Fruit fly (Drosophila melanogaster) whole organism, wandering third instar larva: Measurements from ENCODE around the gene Agpat3.

Experiments used
- Abd-B ChIP-seq: fragments of >200 bp; optimal IDR thresholded peaks from 2 replicates; lab custom pipeline; 2017; ENCODE audit warnings: missing biosample characterization, missing genetic modification characterization
- CG32264 ChIP-seq: fragments of 200-800 bp; sonication (Bioruptor generic); optimal IDR thresholded peaks from 2 replicates; lab custom pipeline; 2016; ENCODE audit warnings: missing biosample characterization, missing genetic modification characterization
- CG9705 ChIP-seq: fragments of 200-800 bp; sonication (Bioruptor generic); optimal IDR thresholded peaks from 2 replicates; lab custom pipeline; 2018; ENCODE audit warnings: missing biosample characterization, mild to moderate bottlenecking, missing genetic modification characterization
- CrebA ChIP-seq: fragments of 200-800 bp; sonication (Bioruptor generic); optimal IDR thresholded peaks from 2 replicates; lab custom pipeline; 2016; ENCODE audit warnings: missing biosample characterization, mild to moderate bottlenecking, missing genetic modification characterization, borderline replicate concordance
- Dfd ChIP-seq: fragments of >200 bp; optimal IDR thresholded peaks from 2 replicates; lab custom pipeline; 2017; ENCODE audit warnings: missing biosample characterization, missing genetic modification characterization
- Dif ChIP-seq: fragments of 200-275, 200-300 bp; sonication (Bioruptor generic); optimal IDR thresholded peaks from 2 replicates; lab custom pipeline; 2018; ENCODE audit warnings: missing biosample characterization, missing genetic modification characterization; ENCODE audit not compliant: partially characterized antibody
- GATAd ChIP-seq: sonication (Bioruptor generic); optimal IDR thresholded peaks from 2 replicates; lab custom pipeline; 2016; ENCODE audit warnings: missing biosample characterization, missing genetic modification characterization
- HLH106 ChIP-seq: fragments of 200-800 bp; optimal IDR thresholded peaks from 3 replicates; lab custom pipeline; 2019; ENCODE audit warnings: missing biosample characterization, mild to moderate bottlenecking, missing genetic modification characterization, moderate library complexity
- Hnf4 ChIP-seq: fragments of 200-800 bp; sonication (Bioruptor generic); optimal IDR thresholded peaks from 2 replicates; lab custom pipeline; 2016; ENCODE audit warnings: missing biosample characterization, mild to moderate bottlenecking, missing genetic modification characterization
- Hr78 ChIP-seq: fragments of >200 bp; optimal IDR thresholded peaks from 2 replicates; lab custom pipeline; 2017; ENCODE audit warnings: missing biosample characterization, missing genetic modification characterization
- Hr83 ChIP-seq: fragments of 200-300 bp; sonication (Bioruptor generic); optimal IDR thresholded peaks from 2 replicates; lab custom pipeline; 2016; ENCODE audit warnings: missing biosample characterization, mild to moderate bottlenecking, missing genetic modification characterization, moderate library complexity; ENCODE audit not compliant: poor library complexity, severe bottlenecking
- Jra ChIP-seq: sonication (Bioruptor generic); optimal IDR thresholded peaks from 2 replicates; lab custom pipeline; 2016; ENCODE audit warnings: missing biosample characterization, missing genetic modification characterization
- Mio ChIP-seq: sonication (Bioruptor generic); optimal IDR thresholded peaks from 2 replicates; lab custom pipeline; 2016; ENCODE audit warnings: missing biosample characterization, missing genetic modification characterization
- Myc ChIP-seq: fragments of >200 bp; optimal IDR thresholded peaks from 2 replicates; lab custom pipeline; 2017
- N ChIP-seq: fragments of >200 bp; optimal IDR thresholded peaks from 2 replicates; lab custom pipeline; 2018; ENCODE audit warnings: missing biosample characterization, missing external identifiers, missing genetic modification characterization
- OdsH ChIP-seq: fragments of 200-800 bp; sonication (Bioruptor generic); optimal IDR thresholded peaks from 2 replicates; lab custom pipeline; 2016; ENCODE audit warnings: missing biosample characterization, mild to moderate bottlenecking, missing genetic modification characterization
- Rel ChIP-seq, 2 experiments: fragments of 200-800 bp; sonication (Bioruptor generic) in 1 of 2; optimal IDR thresholded peaks; 2 replicates in 1 of 2; 3 replicates in 1 of 2; lab custom pipeline; 2016 to 2019; ENCODE audit warnings: mild to moderate bottlenecking in 2 of 2, missing biosample characterization in 2 of 2, missing genetic modification characterization in 2 of 2, moderate library complexity in 1 of 2
- Sp1 ChIP-seq: fragments of 200-800 bp; sonication (Bioruptor generic); optimal IDR thresholded peaks from 3 replicates; lab custom pipeline; 2019; ENCODE audit warnings: missing biosample characterization, mild to moderate bottlenecking, missing genetic modification characterization, moderate library complexity
- Vsx2 ChIP-seq: fragments of 200-300, 225-300 bp; sonication (Bioruptor generic); optimal IDR thresholded peaks from 2 replicates; lab custom pipeline; 2018; ENCODE audit warnings: missing biosample characterization, missing genetic modification characterization; ENCODE audit not compliant: partially characterized antibody
- br ChIP-seq: fragments of 200-800 bp; sonication (Bioruptor generic); optimal IDR thresholded peaks from 2 replicates; lab custom pipeline; 2016; ENCODE audit warnings: missing biosample characterization, missing genetic modification characterization
- brk ChIP-seq: fragments of 200-800 bp; sonication (Bioruptor generic); optimal IDR thresholded peaks from 2 replicates; lab custom pipeline; 2016; ENCODE audit warnings: missing biosample characterization, mild to moderate bottlenecking, missing genetic modification characterization
- dl ChIP-seq, 2 experiments: fragments of 175-275, 200-275 bp in 1 of 2; fragments of 200-275 bp in 1 of 2; sonication (Bioruptor generic); optimal IDR thresholded peaks; lab custom pipeline; 2018; ENCODE audit warnings: mild to moderate bottlenecking in 2 of 2, missing biosample characterization in 2 of 2, missing genetic modification characterization in 2 of 2, moderate library complexity in 2 of 2; ENCODE audit not compliant: partially characterized antibody in 2 of 2, insufficient read depth in 1 of 2
- dmrt93B ChIP-seq: fragments of 200-800 bp; sonication (Bioruptor generic); optimal IDR thresholded peaks from 2 replicates; lab custom pipeline; 2018; ENCODE audit warnings: missing biosample characterization, mild to moderate bottlenecking, missing genetic modification characterization
- dsf ChIP-seq: sonication (Bioruptor generic); optimal IDR thresholded peaks from 2 replicates; lab custom pipeline; 2016; ENCODE audit warnings: missing biosample characterization, missing genetic modification characterization, borderline replicate concordance
- ey ChIP-seq: fragments of 200-800 bp; sonication (Bioruptor generic); optimal IDR thresholded peaks from 2 replicates; lab custom pipeline; 2016; ENCODE audit warnings: missing biosample characterization, missing genetic modification characterization
- foxo ChIP-seq, 2 experiments: fragments of 200-800 bp; sonication (Bioruptor generic); optimal IDR thresholded peaks; 2 replicates in 1 of 2; 3 replicates in 1 of 2; lab custom pipeline; 2016 to 2017; ENCODE audit warnings: missing biosample characterization in 2 of 2, missing genetic modification characterization in 2 of 2
- fru ChIP-seq: fragments of 200-800 bp; sonication (Bioruptor generic); optimal IDR thresholded peaks from 3 replicates; lab custom pipeline; 2016; ENCODE audit warnings: missing biosample characterization, mild to moderate bottlenecking, missing genetic modification characterization
- h ChIP-seq: fragments of 200-800 bp; sonication (Bioruptor generic); optimal IDR thresholded peaks from 3 replicates; lab custom pipeline; 2016; ENCODE audit warnings: missing biosample characterization, mild to moderate bottlenecking, missing genetic modification characterization
- jim ChIP-seq: fragments of 175-275, 200-325 bp; sonication (Bioruptor generic); optimal IDR thresholded peaks from 2 replicates; lab custom pipeline; 2016; ENCODE audit warnings: missing biosample characterization, mild to moderate bottlenecking, missing genetic modification characterization
- lola ChIP-seq: fragments of >200 bp; optimal IDR thresholded peaks from 2 replicates; lab custom pipeline; 2017; ENCODE audit warnings: missing biosample characterization, missing genetic modification characterization
- pan ChIP-seq: fragments of >200 bp; optimal IDR thresholded peaks from 2 replicates; lab custom pipeline; 2017
- psq ChIP-seq: fragments of 200-800 bp; sonication (Bioruptor generic); optimal IDR thresholded peaks from 3 replicates; lab custom pipeline; 2017; ENCODE audit warnings: missing biosample characterization, mild to moderate bottlenecking, missing genetic modification characterization, moderate library complexity
- rgr ChIP-seq: fragments of 200-800 bp; sonication (Bioruptor generic); optimal IDR thresholded peaks from 3 replicates; lab custom pipeline; 2016; ENCODE audit warnings: missing biosample characterization, mild to moderate bottlenecking, missing genetic modification characterization
- sage ChIP-seq: fragments of 200-800 bp; sonication (Bioruptor generic); optimal IDR thresholded peaks from 2 replicates; lab custom pipeline; 2016; ENCODE audit warnings: missing biosample characterization, mild to moderate bottlenecking, missing genetic modification characterization
- sv ChIP-seq: fragments of 200-800 bp; sonication (Bioruptor generic); optimal IDR thresholded peaks from 3 replicates; lab custom pipeline; 2016; ENCODE audit warnings: missing biosample characterization, missing genetic modification characterization
- tai ChIP-seq: sonication (Bioruptor generic); optimal IDR thresholded peaks from 2 replicates; lab custom pipeline; 2016; ENCODE audit warnings: missing biosample characterization, missing genetic modification characterization
- usp ChIP-seq: fragments of >200 bp; optimal IDR thresholded peaks from 2 replicates; lab custom pipeline; 2017; ENCODE audit warnings: missing biosample characterization, missing genetic modification characterization
- woc ChIP-seq: sonication (Bioruptor generic); optimal IDR thresholded peaks from 2 replicates; lab custom pipeline; 2016; ENCODE audit warnings: missing biosample characterization, mild to moderate bottlenecking, missing genetic modification characterization

Agpat3 gene

dm6 chr3L:16411566-16411965, 25.8 kb upstream of the Agpat3 start, which contains the start of gene fax:
TSS of gene fax (minus strand) at chr3L:16411828.
- peak; percentile 37 for TF ChIP-seq sage (GFP tag; lab: Kevin White, UChicago)
- TF ChIP-seq br (GFP tag; lab: Kevin White, UChicago): peak; percentile 54
- peak; percentile 93 for TF ChIP-seq rgr (GFP tag; lab: Kevin White, UChicago)
- TF ChIP-seq Sp1 (GFP tag; lab: Kevin White, UChicago): peak; percentile 73
- TF ChIP-seq foxo (GFP tag; optimal IDR thresholded peaks at IDR 0.05; lab: Kevin White, UChicago): peak in 1 of 2 experiments; percentile 19
- no peak for TF ChIP-seq pan (lab: Kevin White, UChicago)
- TF ChIP-seq Vsx2 (GFP tag; lab: Kevin White, UChicago): peak; percentile 84
- TF ChIP-seq psq: peak; percentile 31
- peak; percentile 7 to 25 for TF ChIP-seq dl (GFP tag; optimal IDR thresholded peaks at IDR 0.05; lab: Kevin White, UChicago; ENCODE audit: insufficient read depth in 1 of 2, partially characterized antibody in 2 of 2)
- TF ChIP-seq ey: peak; percentile 7
- peak; percentile 81 for TF ChIP-seq Dif
- no peak for TF ChIP-seq N (GFP tag; lab: Kevin White, UChicago)
- TF ChIP-seq sv (GFP tag; lab: Kevin White, UChicago): no peak
- TF ChIP-seq brk: no peak
- TF ChIP-seq Hr83 (GFP tag; lab: Kevin White, UChicago): peak; percentile 79
- TF ChIP-seq usp (GFP tag; lab: Kevin White, UChicago): no peak
- TF ChIP-seq jim (GFP tag; lab: Kevin White, UChicago): no peak
- TF ChIP-seq Rel (GFP tag; optimal IDR thresholded peaks at IDR 0.05; lab: Kevin White, UChicago): peak; percentile 22
- TF ChIP-seq Rel (tag; optimal IDR thresholded peaks at IDR 0.05; lab: Kevin White, UChicago): peak; percentile 54
- no peak for TF ChIP-seq dsf (GFP tag; lab: Kevin White, UChicago)
- TF ChIP-seq fru (GFP tag; lab: Kevin White, UChicago): peak; percentile 4
- peak; percentile 39 for TF ChIP-seq CG9705 (GFP tag; lab: Kevin White, UChicago)
- TF ChIP-seq HLH106 (tag; lab: Kevin White, UChicago): no peak
- TF ChIP-seq dmrt93B (GFP tag; lab: Kevin White, UChicago): no peak
- no peak for TF ChIP-seq Mio (GFP tag; lab: Kevin White, UChicago)
- no peak for TF ChIP-seq CG32264 (GFP tag; lab: Kevin White, UChicago)
- no peak for TF ChIP-seq lola (GFP tag; lab: Kevin White, UChicago)
- TF ChIP-seq tai (GFP tag; lab: Kevin White, UChicago): no peak
- no peak for TF ChIP-seq CrebA (GFP tag; lab: Kevin White, UChicago)
- no peak for TF ChIP-seq woc (GFP tag; lab: Kevin White, UChicago)
- no peak for TF ChIP-seq Abd-B (GFP tag; lab: Kevin White, UChicago)
- TF ChIP-seq GATAd (GFP tag; lab: Kevin White, UChicago): no peak
- TF ChIP-seq OdsH (GFP tag; lab: Kevin White, UChicago): peak; percentile 44
- TF ChIP-seq h (GFP tag; lab: Kevin White, UChicago): peak; percentile 31
- TF ChIP-seq Hr78: no peak
- TF ChIP-seq Dfd (GFP tag; lab: Kevin White, UChicago): no peak
- TF ChIP-seq Jra (GFP tag; lab: Kevin White, UChicago): no peak
- TF ChIP-seq Myc (lab: Kevin White, UChicago): no peak
- TF ChIP-seq Hnf4: no peak

dm6 chr3L:16410234-16411119, 24.7 kb upstream of the Agpat3 start:
- TF ChIP-seq CG32264 (GFP tag; lab: Kevin White, UChicago) (peak; percentile 67), Hr78 (no peak), Mio (GFP tag; lab: Kevin White, UChicago) (no peak), lola (GFP tag; lab: Kevin White, UChicago) (no peak), br (GFP tag; lab: Kevin White, UChicago) (peak; percentile 85), psq (peak; percentile 91), h (GFP tag; lab: Kevin White, UChicago) (peak; percentile 87), sv (GFP tag; lab: Kevin White, UChicago) (no peak), dmrt93B (GFP tag; lab: Kevin White, UChicago) (peak; percentile 35), OdsH (GFP tag; lab: Kevin White, UChicago) (peak; percentile 76), rgr (GFP tag; lab: Kevin White, UChicago) (peak; percentile 83), Jra (GFP tag; lab: Kevin White, UChicago) (peak; percentile 23), Rel (GFP tag; optimal IDR thresholded peaks at IDR 0.05; lab: Kevin White, UChicago) (peak; percentile 27), Rel (tag; optimal IDR thresholded peaks at IDR 0.05; lab: Kevin White, UChicago) (no peak), ey (peak; percentile 83), sage (GFP tag; lab: Kevin White, UChicago) (peak; percentile 57), Abd-B (GFP tag; lab: Kevin White, UChicago) (no peak), Dfd (GFP tag; lab: Kevin White, UChicago) (no peak), woc (GFP tag; lab: Kevin White, UChicago) (peak; percentile 90), Hnf4 (peak; percentile 81), GATAd (GFP tag; lab: Kevin White, UChicago) (no peak), Vsx2 (GFP tag; lab: Kevin White, UChicago) (no peak), dl (GFP tag; optimal IDR thresholded peaks at IDR 0.05; lab: Kevin White, UChicago; ENCODE audit: insufficient read depth in 1 of 2, partially characterized antibody in 2 of 2) (peak; percentile 44 to 53), HLH106 (tag; lab: Kevin White, UChicago) (peak; percentile 72), pan (lab: Kevin White, UChicago) (no peak), Hr83 (GFP tag; lab: Kevin White, UChicago) (peak; percentile 47), CG9705 (GFP tag; lab: Kevin White, UChicago) (peak; percentile 65), N (GFP tag; lab: Kevin White, UChicago) (peak; percentile 58), Sp1 (GFP tag; lab: Kevin White, UChicago) (peak; percentile 81), Myc (lab: Kevin White, UChicago) (no peak), foxo (GFP tag; optimal IDR thresholded peaks at IDR 0.05; lab: Kevin White, UChicago) (peak in 1 of 2 experiments; percentile 83), brk (peak; percentile 72), fru (GFP tag; lab: Kevin White, UChicago) (peak; percentile 88), CrebA (GFP tag; lab: Kevin White, UChicago) (no peak), Dif (peak; percentile 78), tai (GFP tag; lab: Kevin White, UChicago) (no peak), usp (GFP tag; lab: Kevin White, UChicago) (no peak)
